Fruit fly (Drosophila melanogaster): Measurements from ENCODE around the gene Tbh.

Gene Tbh

dm6 chrX:7968215-7968799, 27.2 kb upstream of the Tbh start, which contains the start of gene sws (continued):
- TF ChIP-seq usp (GFP tag; optimal IDR thresholded peaks at IDR 0.05), result no peak
- TF ChIP-seq Tbp (GFP tag; optimal IDR thresholded peaks at IDR 0.05), result no peak
- peak; percentile 28 for TF ChIP-seq CG10543 (GFP tag; optimal IDR thresholded peaks at IDR 0.05)
- TF ChIP-seq gem (tag; optimal IDR thresholded peaks at IDR 0.05), result peak; percentile 71
- TF ChIP-seq Optix (GFP tag; IDR thresholded peaks at IDR 0.05), result no peak
- no peak for TF ChIP-seq CG14014 (GFP tag; IDR thresholded peaks at IDR 0.05)
- TF ChIP-seq CG4424 (GFP tag; optimal IDR thresholded peaks at IDR 0.05), result peak; percentile 10
- TF ChIP-seq CG9437 (GFP tag; optimal IDR thresholded peaks at IDR 0.05), result peak; percentile 28
- TF ChIP-seq CG9932 (GFP tag; IDR thresholded peaks at IDR 0.05), result peak; percentile 40; the same call in 1 of the 2 replicates
- TF ChIP-seq CG2120 (GFP tag; optimal IDR thresholded peaks at IDR 0.05), result peak; percentile 50
- TF ChIP-seq slou (GFP tag; optimal IDR thresholded peaks at IDR 0.05), result no peak
- TF ChIP-seq ase (GFP tag; IDR thresholded peaks at IDR 0.05), result no peak
- peak; percentile 70 for TF ChIP-seq bbx (GFP tag; IDR thresholded peaks at IDR 0.05; ENCODE audit: partially characterized antibody)
- no peak for TF ChIP-seq Neu2 (GFP tag; optimal IDR thresholded peaks at IDR 0.05; ENCODE audit: borderline replicate concordance)
- no peak for TF ChIP-seq prd (optimal IDR thresholded peaks at IDR 0.05)
- TF ChIP-seq prd (GFP tag; IDR thresholded peaks at IDR 0.05), result 0 out of 3 replicates have a peak, but pooled peaks have one; percentile 19
- TF ChIP-seq tio (GFP tag; optimal IDR thresholded peaks at IDR 0.05), result no peak
- no peak for TF ChIP-seq CG14441 (GFP tag; IDR thresholded peaks at IDR 0.05)
- TF ChIP-seq Lhr (GFP tag; optimal IDR thresholded peaks at IDR 0.05), result no peak
- no peak for TF ChIP-seq yki (optimal IDR thresholded peaks at IDR 0.05)
- TF ChIP-seq Gsc (GFP tag; IDR thresholded peaks at IDR 0.05), result no peak
- peak; percentile 71; the same call in 2 of the 3 replicates for TF ChIP-seq CG34224 (GFP tag; IDR thresholded peaks at IDR 0.05; ENCODE audit: partially characterized antibody)
- peak; percentile 9 for TF ChIP-seq CG17385 (GFP tag; optimal IDR thresholded peaks at IDR 0.05)
- TF ChIP-seq Side (GFP tag; optimal IDR thresholded peaks at IDR 0.05), result no peak
- peak; percentile 50 for TF ChIP-seq bcd (GFP tag; optimal IDR thresholded peaks at IDR 0.05)
- no peak for TF ChIP-seq CG10462 (GFP tag; optimal IDR thresholded peaks at IDR 0.05)
- TF ChIP-seq CG15011 (GFP tag; optimal IDR thresholded peaks at IDR 0.05), result no peak
- TF ChIP-seq cg (GFP tag; optimal IDR thresholded peaks at IDR 0.05), result no peak
- no peak for TF ChIP-seq CG14965 (GFP tag; optimal IDR thresholded peaks at IDR 0.05; ENCODE audit: borderline replicate concordance)
- TF ChIP-seq Chrac-16 (GFP tag; optimal IDR thresholded peaks at IDR 0.05), result peak; percentile 28
- TF ChIP-seq pita (GFP tag; optimal IDR thresholded peaks at IDR 0.05), result no peak
- TF ChIP-seq CG17912 (GFP tag; optimal IDR thresholded peaks at IDR 0.05), result no peak
- TF ChIP-seq her (GFP tag; optimal IDR thresholded peaks at IDR 0.05), result no peak
- peak; percentile 67 for TF ChIP-seq CG18599 (GFP tag; optimal IDR thresholded peaks at IDR 0.05)
- TF ChIP-seq org-1 (GFP tag; optimal IDR thresholded peaks at IDR 0.05), result no peak
- TF ChIP-seq CG12942 (GFP tag; optimal IDR thresholded peaks at IDR 0.05), result peak; percentile 25
- peak; percentile 61 for TF ChIP-seq CG14710 (tag; optimal IDR thresholded peaks at IDR 0.05)
- TF ChIP-seq CG12391 (tag; optimal IDR thresholded peaks at IDR 0.05), result peak; percentile 61
- no peak for TF ChIP-seq CG3065 (GFP tag; optimal IDR thresholded peaks at IDR 0.05)
- no peak for TF ChIP-seq Bdp1 (GFP tag; optimal IDR thresholded peaks at IDR 0.05)
- TF ChIP-seq CG4854 (GFP tag; optimal IDR thresholded peaks at IDR 0.05), result no peak
- no peak for TF ChIP-seq CG1832 (GFP tag; optimal IDR thresholded peaks at IDR 0.05)
- no peak for TF ChIP-seq HmgD (GFP tag; optimal IDR thresholded peaks at IDR 0.05)
- no peak for TF ChIP-seq CG7928 (GFP tag; optimal IDR thresholded peaks at IDR 0.05)
- TF ChIP-seq CG4360 (GFP tag; IDR thresholded peaks at IDR 0.05), result no peak
- peak in 1 of 3 experiments; percentile 21 for TF ChIP-seq lola (GFP tag; optimal IDR thresholded peaks at IDR 0.05)
- TF ChIP-seq CG17612 (GFP tag; IDR thresholded peaks at IDR 0.05), result no peak
- TF ChIP-seq ab (GFP tag; optimal IDR thresholded peaks at IDR 0.05), result no peak
- TF ChIP-seq CG1529 (GFP tag; optimal IDR thresholded peaks at IDR 0.05), result no peak
- TF ChIP-seq Hsf (GFP tag; optimal IDR thresholded peaks at IDR 0.05), result no peak
- peak; percentile 2 for TF ChIP-seq cwo (GFP tag; optimal IDR thresholded peaks at IDR 0.05)

Measured in whole organism, embryonic.